Fruit fly (Drosophila melanogaster): ENCODE data around the gene GMF.

GMF gene

DNA sequence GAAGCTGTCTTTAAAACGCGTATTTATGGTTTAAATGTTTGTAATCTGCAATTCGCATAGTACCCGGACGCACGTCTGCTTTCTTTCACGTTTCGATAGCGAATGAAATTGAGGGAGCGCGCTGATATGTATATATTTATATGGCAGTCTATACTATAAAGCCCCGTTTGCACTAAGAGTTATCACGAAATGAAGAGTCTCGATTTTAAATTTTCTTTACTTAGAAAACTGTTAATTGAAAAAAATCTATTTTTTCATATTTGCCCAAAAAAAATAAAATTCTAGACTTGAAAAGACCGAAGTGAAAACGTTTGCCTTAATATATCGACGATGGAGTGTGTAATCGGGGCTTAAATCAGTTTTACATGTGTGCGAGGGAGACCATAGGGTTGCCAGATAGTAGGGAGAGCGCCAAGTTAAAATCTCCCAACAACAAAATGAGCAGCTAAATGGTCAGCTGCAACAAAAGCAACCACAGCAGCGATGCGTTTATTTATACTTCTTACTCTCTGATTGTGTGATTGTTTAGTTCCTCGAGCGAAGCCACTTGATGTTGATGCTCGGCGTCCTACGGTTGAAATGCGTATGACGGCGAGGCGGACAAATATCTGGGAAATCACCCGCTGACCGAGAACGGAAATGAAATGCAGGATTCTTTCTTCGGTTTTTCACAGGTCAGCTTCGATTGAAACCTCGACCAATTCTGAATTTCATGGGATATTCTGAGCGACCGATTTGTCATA is 22.9 kb upstream of the GMF start, which contains the start of gene cact (continued):
- peak; percentile 40 for TF ChIP-seq MTF-1 (GFP tag; optimal IDR thresholded peaks at IDR 0.05; ENCODE audit: borderline replicate concordance)
- TF ChIP-seq hth (optimal IDR thresholded peaks at IDR 0.05) = no peak
- TF ChIP-seq HmgD (GFP tag; optimal IDR thresholded peaks at IDR 0.05) = peak; percentile 93
- TF ChIP-seq CG31224 (GFP tag; IDR thresholded peaks at IDR 0.05) = peak; percentile 82
- peak; percentile 77 for TF ChIP-seq CG31388 (GFP tag; optimal IDR thresholded peaks at IDR 0.05)
- TF ChIP-seq lbe (GFP tag; optimal IDR thresholded peaks at IDR 0.05) = peak; percentile 94
- TF ChIP-seq her (GFP tag; optimal IDR thresholded peaks at IDR 0.05) = peak; percentile 90
- TF ChIP-seq CG11696 (GFP tag; IDR thresholded peaks at IDR 0.05) = peak; percentile 73
- TF ChIP-seq maf-S (GFP tag; optimal IDR thresholded peaks at IDR 0.05) = peak; percentile 90
- TF ChIP-seq row (GFP tag; IDR thresholded peaks at IDR 0.05) = peak; percentile 98
- peak; percentile 46 for TF ChIP-seq gfzf (GFP tag; optimal IDR thresholded peaks at IDR 0.05)
- peak; percentile 92 for TF ChIP-seq CG9817 (tag; optimal IDR thresholded peaks at IDR 0.05)
- TF ChIP-seq otp (GFP tag; IDR thresholded peaks at IDR 0.05) = peak; percentile 89
- TF ChIP-seq nmo (GFP tag; optimal IDR thresholded peaks at IDR 0.05) = peak; percentile 94
- TF ChIP-seq bcd (GFP tag; optimal IDR thresholded peaks at IDR 0.05) = peak; percentile 92
- peak; percentile 92 for TF ChIP-seq Dek (tag; optimal IDR thresholded peaks at IDR 0.05)
- peak; percentile 6 to 74 for TF ChIP-seq tll (GFP tag; optimal IDR thresholded peaks at IDR 0.05)
- peak; percentile 43 for TF ChIP-seq mirr (GFP tag; optimal IDR thresholded peaks at IDR 0.05)
- no peak for TF ChIP-seq Tbp (GFP tag; optimal IDR thresholded peaks at IDR 0.05)
- peak; percentile 18 to 72 for TF ChIP-seq crp (GFP tag; optimal IDR thresholded peaks at IDR 0.05)
- TF ChIP-seq CG12942 (GFP tag; optimal IDR thresholded peaks at IDR 0.05) = peak; percentile 90
- TF ChIP-seq odd (GFP tag; optimal IDR thresholded peaks at IDR 0.05) = peak; percentile 72
- peak; percentile 95 for TF ChIP-seq CG12659 (GFP tag; optimal IDR thresholded peaks at IDR 0.05)
- peak; percentile 95 for TF ChIP-seq gro (GFP tag; optimal IDR thresholded peaks at IDR 0.05)
- peak; percentile 86 to 95 for TF ChIP-seq chif (GFP tag; optimal IDR thresholded peaks at IDR 0.05)
- TF ChIP-seq ham (GFP tag; IDR thresholded peaks at IDR 0.05) = peak; percentile 65; the same call in 1 of the 2 replicates
- TF ChIP-seq CG32772 (GFP tag; IDR thresholded peaks at IDR 0.05) = peak; percentile 89
- peak; percentile 89 for TF ChIP-seq CG11695 (GFP tag; IDR thresholded peaks at IDR 0.05)
- peak; percentile 95 for TF ChIP-seq mam (GFP tag; optimal IDR thresholded peaks at IDR 0.05)
- TF ChIP-seq Nf-YA (GFP tag; IDR thresholded peaks at IDR 0.05) = peak; percentile 72; the same call in 1 of the 2 replicates
- TF ChIP-seq Opbp (GFP tag; IDR thresholded peaks at IDR 0.05; ENCODE audit: partially characterized antibody) = no peak
- TF ChIP-seq stwl (tag; optimal IDR thresholded peaks at IDR 0.05) = peak; percentile 80
- TF ChIP-seq CG6813 (GFP tag; optimal IDR thresholded peaks at IDR 0.05) = peak; percentile 85
- TF ChIP-seq gsb-n (tag; optimal IDR thresholded peaks at IDR 0.05) = peak; percentile 92
- peak; percentile 91 for TF ChIP-seq Dbx (GFP tag; IDR thresholded peaks at IDR 0.05)
- peak; percentile 95 for TF ChIP-seq CG12155 (GFP tag; optimal IDR thresholded peaks at IDR 0.05)
- TF ChIP-seq en (GFP tag; optimal IDR thresholded peaks at IDR 0.05) = peak; percentile 88
- TF ChIP-seq CG1529 (GFP tag; optimal IDR thresholded peaks at IDR 0.05) = peak; percentile 82
- peak; percentile 94 for TF ChIP-seq CG18599 (GFP tag; optimal IDR thresholded peaks at IDR 0.05)
- TF ChIP-seq dpn (GFP tag; optimal IDR thresholded peaks at IDR 0.05) = peak; percentile 95
- peak; percentile 95 for TF ChIP-seq Antp (GFP tag; optimal IDR thresholded peaks at IDR 0.05)
- TF ChIP-seq aop (GFP tag; IDR thresholded peaks at IDR 0.05) = no peak
- TF ChIP-seq CG3281 (GFP tag; optimal IDR thresholded peaks at IDR 0.05) = peak; percentile 89
- peak; percentile 88 for TF ChIP-seq seq (GFP tag; IDR thresholded peaks at IDR 0.05)
- TF ChIP-seq CG14050 (GFP tag; IDR thresholded peaks at IDR 0.05) = peak; percentile 86
- TF ChIP-seq cwo (GFP tag; optimal IDR thresholded peaks at IDR 0.05) = peak; percentile 89
- peak; percentile 97 for TF ChIP-seq lilli (GFP tag; optimal IDR thresholded peaks at IDR 0.05)
- TF ChIP-seq ara (GFP tag; IDR thresholded peaks at IDR 0.05) = peak; percentile 79
- TF ChIP-seq al (GFP tag; IDR thresholded peaks at IDR 0.05) = peak; percentile 85

All from whole organism, embryonic.